Fruit fly (Drosophila melanogaster) whole organism, embryonic: ENCODE results near the gene yellow-e.

Experiments
- Ada2b ChIP-seq: fragments of 200-800 bp; sonication (Bioruptor generic); IDR thresholded peaks from 2 replicates; pipeline ENCODE4 v1.3.6; 2022; ENCODE audit warnings: missing biosample characterization, missing genetic modification characterization
- Adf1 ChIP-seq: fragments of 200-800 bp; sonication (Bioruptor generic); IDR thresholded peaks from 2 replicates; pipeline ENCODE4 v1.3.6; 2022; ENCODE audit warnings: missing biosample characterization, missing genetic modification characterization
- CG10147 ChIP-seq: fragments of 200-800 bp; sonication (Bioruptor generic); optimal IDR thresholded peaks from 2 replicates; lab custom pipeline; 2019; ENCODE audit warnings: missing biosample characterization, mild to moderate bottlenecking, missing genetic modification characterization, moderate library complexity
- CG10274 ChIP-seq: fragments of 200-800 bp; sonication (Bioruptor generic); optimal IDR thresholded peaks from 3 replicates; lab custom pipeline; 2017; ENCODE audit warnings: missing biosample characterization, mild to moderate bottlenecking, missing genetic modification characterization
- CG11093 ChIP-seq: fragments of 200-800 bp; sonication (Bioruptor generic); IDR thresholded peaks from 3 replicates; pipeline ENCODE4 v1.3.6; 2022; ENCODE audit warnings: missing biosample characterization, missing genetic modification characterization
- CG11560 ChIP-seq: fragments of 200-800 bp; sonication (Bioruptor generic); IDR thresholded peaks from 3 replicates; pipeline ENCODE4 v1.3.6; 2022; ENCODE audit warnings: missing biosample characterization, missing genetic modification characterization
- CG12236 ChIP-seq: fragments of 200-800 bp; sonication (Bioruptor generic); optimal IDR thresholded peaks from 2 replicates; lab custom pipeline; 2016; ENCODE audit warnings: missing biosample characterization, missing genetic modification characterization
- CG12769 ChIP-seq: fragments of 200-800 bp; sonication (Bioruptor generic); optimal IDR thresholded peaks from 2 replicates; lab custom pipeline; 2019; ENCODE audit warnings: missing biosample characterization, mild to moderate bottlenecking, missing genetic modification characterization, moderate library complexity
- CG13624 ChIP-seq: fragments of 200-800 bp; sonication (Bioruptor generic); optimal IDR thresholded peaks from 2 replicates; lab custom pipeline; 2016; ENCODE audit warnings: missing biosample characterization, missing genetic modification characterization
- CG15514 ChIP-seq: fragments of 200-800 bp; sonication (Bioruptor generic); optimal IDR thresholded peaks from 3 replicates; lab custom pipeline; 2017; ENCODE audit warnings: missing biosample characterization, missing genetic modification characterization, mild to moderate bottlenecking, moderate library complexity, missing genetic modification reagents
- CG16779 ChIP-seq: fragments of 200-800 bp; sonication (Bioruptor generic); IDR thresholded peaks from 2 replicates; pipeline ENCODE4 v1.3.6; 2022; ENCODE audit warnings: missing biosample characterization, missing genetic modification characterization
- CG17359 ChIP-seq: fragments of 200-800 bp; sonication (Bioruptor generic); optimal IDR thresholded peaks from 3 replicates; lab custom pipeline; 2018; ENCODE audit warnings: missing biosample characterization, mild to moderate bottlenecking, missing genetic modification characterization, moderate library complexity
- CG18011 ChIP-seq: fragments of 200-800 bp; sonication (Bioruptor generic); optimal IDR thresholded peaks from 2 replicates; lab custom pipeline; 2017; ENCODE audit warnings: missing biosample characterization, missing genetic modification characterization, mild to moderate bottlenecking, moderate library complexity, missing genotype
- CG1832 ChIP-seq: fragments of 200-800 bp; sonication (Bioruptor generic); optimal IDR thresholded peaks from 2 replicates; lab custom pipeline; 2017; ENCODE audit warnings: missing biosample characterization, mild to moderate bottlenecking, missing genetic modification characterization, inconsistent platforms
- CG30020 ChIP-seq: fragments of 200-800 bp; optimal IDR thresholded peaks from 2 replicates; lab custom pipeline; 2019; ENCODE audit warnings: missing biosample characterization, mild to moderate bottlenecking, missing genetic modification characterization, moderate library complexity
- CG3407 ChIP-seq: fragments of 200-800 bp; sonication (Bioruptor generic); optimal IDR thresholded peaks from 2 replicates; lab custom pipeline; 2018; ENCODE audit warnings: missing biosample characterization, mild to moderate bottlenecking, missing genetic modification characterization
- CG34422 ChIP-seq: fragments of 200-800 bp; sonication (Bioruptor generic); IDR thresholded peaks from 3 replicates; pipeline ENCODE4 v1.3.6; 2022; ENCODE audit warnings: missing biosample characterization, missing genetic modification characterization
- CG4730 ChIP-seq: fragments of 200-800 bp; sonication (Bioruptor generic); IDR thresholded peaks from 2 replicates; pipeline ENCODE4 v1.3.6; 2022; ENCODE audit warnings: missing biosample characterization, missing genetic modification characterization
- CG6683 ChIP-seq: fragments of 200-800 bp; sonication (Bioruptor generic); optimal IDR thresholded peaks from 2 replicates; lab custom pipeline; 2017; ENCODE audit warnings: missing biosample characterization, mild to moderate bottlenecking, missing genetic modification characterization, missing genetic modification reagents
- CG7556 ChIP-seq: fragments of 200-800 bp; sonication (Bioruptor generic); optimal IDR thresholded peaks from 2 replicates; lab custom pipeline; 2017; ENCODE audit warnings: missing biosample characterization, mild to moderate bottlenecking, missing genetic modification characterization
- CG7745 ChIP-seq: fragments of 200-800 bp; sonication (Bioruptor generic); optimal IDR thresholded peaks from 2 replicates; lab custom pipeline; 2018; ENCODE audit warnings: missing biosample characterization, mild to moderate bottlenecking, missing genetic modification characterization, moderate library complexity
- CG7839 ChIP-seq: fragments of 200-800 bp; sonication (Bioruptor generic); optimal IDR thresholded peaks from 3 replicates; lab custom pipeline; 2018; ENCODE audit warnings: missing biosample characterization, mild to moderate bottlenecking, missing genetic modification characterization, moderate library complexity
- CG8290 ChIP-seq, 3 experiments: fragments of 200-800 bp; sonication (Bioruptor generic); optimal IDR thresholded peaks; 2 replicates each; lab custom pipeline; 2016 to 2019; ENCODE audit warnings: missing biosample characterization in 3 of 3, missing genetic modification characterization in 3 of 3, mild to moderate bottlenecking in 2 of 3, moderate library complexity in 1 of 3
- CkIIα-i1 ChIP-seq: fragments of 200-800 bp; sonication (Bioruptor generic); IDR thresholded peaks from 2 replicates; pipeline ENCODE4 v1.3.6; 2022; ENCODE audit warnings: missing biosample characterization, missing genetic modification characterization
- Dip3 ChIP-seq: fragments of 200-800 bp; sonication (Bioruptor generic); optimal IDR thresholded peaks from 3 replicates; lab custom pipeline; 2016; ENCODE audit warnings: missing biosample characterization, missing genetic modification characterization
- E2f2 ChIP-seq: fragments of 200-800 bp; sonication (Bioruptor generic); IDR thresholded peaks from 2 replicates; pipeline ENCODE4 v1.3.6; 2022; ENCODE audit warnings: missing biosample characterization, missing genetic modification characterization
- Ets97D ChIP-seq: fragments of 200-800 bp; sonication (Bioruptor generic); optimal IDR thresholded peaks from 3 replicates; lab custom pipeline; 2016; ENCODE audit warnings: missing biosample characterization, missing genetic modification characterization
- Fer2 ChIP-seq: fragments of 200-800 bp; sonication (Bioruptor generic); optimal IDR thresholded peaks from 2 replicates; lab custom pipeline; 2018; ENCODE audit warnings: missing biosample characterization, mild to moderate bottlenecking, missing genetic modification characterization, moderate library complexity
- Lhr ChIP-seq: fragments of 200-800 bp; sonication (Bioruptor generic); optimal IDR thresholded peaks from 3 replicates; lab custom pipeline; 2017; ENCODE audit warnings: mild to moderate bottlenecking, missing biosample characterization, missing genetic modification reagents, missing genetic modification characterization
- Mad ChIP-seq: fragments of 200-800 bp; sonication (Bioruptor generic); optimal IDR thresholded peaks from 2 replicates; lab custom pipeline; 2016; ENCODE audit warnings: missing biosample characterization, missing genetic modification characterization
- Meics ChIP-seq: fragments of 200-800 bp; sonication (Bioruptor generic); optimal IDR thresholded peaks from 2 replicates; lab custom pipeline; 2017; ENCODE audit warnings: missing biosample characterization, mild to moderate bottlenecking, missing genetic modification characterization
- Sox102F ChIP-seq: fragments of 200-800 bp; sonication (Bioruptor generic); optimal IDR thresholded peaks from 2 replicates; lab custom pipeline; 2018; ENCODE audit warnings: missing biosample characterization, mild to moderate bottlenecking, missing genetic modification characterization, moderate library complexity
- ab ChIP-seq: fragments of 200-800 bp; sonication (Bioruptor generic); optimal IDR thresholded peaks from 2 replicates; lab custom pipeline; 2016; ENCODE audit warnings: missing biosample characterization, missing genetic modification characterization
- btn ChIP-seq: fragments of 200-800 bp; sonication (Bioruptor generic); optimal IDR thresholded peaks from 2 replicates; lab custom pipeline; 2016; ENCODE audit warnings: missing biosample characterization, missing genetic modification characterization
- chif ChIP-seq, 2 experiments: fragments of 200-800 bp; sonication (Bioruptor generic); optimal IDR thresholded peaks; 3 replicates each; lab custom pipeline; 2016; ENCODE audit warnings: missing biosample characterization in 2 of 2, missing genetic modification characterization in 2 of 2
- croc ChIP-seq: fragments of 200-800 bp; sonication (Bioruptor generic); conservative IDR thresholded peaks from 3 replicates; pipeline ENCODE4 v1.3.6; 2022; ENCODE audit warnings: missing biosample characterization, missing genetic modification characterization
- dmrt99B ChIP-seq: fragments of 200-800 bp; sonication (Bioruptor generic); optimal IDR thresholded peaks from 2 replicates; lab custom pipeline; 2018; ENCODE audit warnings: missing biosample characterization, mild to moderate bottlenecking, missing genetic modification characterization, moderate library complexity
- h ChIP-seq: fragments of >200 bp; optimal IDR thresholded peaks from 2 replicates; lab custom pipeline; 2017
- jumu ChIP-seq: fragments of 200-800 bp; sonication (Bioruptor generic); optimal IDR thresholded peaks from 3 replicates; lab custom pipeline; 2016; ENCODE audit warnings: missing biosample characterization, missing genetic modification characterization
- kah ChIP-seq: fragments of 200-800 bp; sonication (Bioruptor generic); optimal IDR thresholded peaks from 2 replicates; lab custom pipeline; 2018; ENCODE audit warnings: missing biosample characterization, mild to moderate bottlenecking, missing genetic modification characterization
- lov ChIP-seq, 2 experiments: fragments of 200-800 bp in 1 of 2; fragments of >200 bp in 1 of 2; sonication (Bioruptor generic) in 1 of 2; IDR thresholded peaks in 1 of 2; optimal IDR thresholded peaks in 1 of 2; 2 replicates in 1 of 2; 3 replicates in 1 of 2; pipeline versions ENCODE4 v1.3.6 to Lab custom; 2017 to 2022; ENCODE audit warnings: missing biosample characterization in 1 of 2, missing genetic modification characterization in 1 of 2
- oc ChIP-seq: fragments of 200-800 bp; sonication (Bioruptor generic); optimal IDR thresholded peaks from 2 replicates; lab custom pipeline; 2018; ENCODE audit warnings: missing biosample characterization, mild to moderate bottlenecking, missing genetic modification characterization, moderate library complexity
- pnt ChIP-seq: fragments of 200-800 bp; sonication (Bioruptor generic); optimal IDR thresholded peaks from 3 replicates; lab custom pipeline; 2016; ENCODE audit warnings: missing biosample characterization, missing genetic modification characterization
- sd ChIP-seq: fragments of 200-800 bp; sonication (Bioruptor generic); optimal IDR thresholded peaks from 3 replicates; lab custom pipeline; 2018; ENCODE audit warnings: missing biosample characterization, mild to moderate bottlenecking, missing genetic modification characterization, moderate library complexity
- sim ChIP-seq: fragments of 200-800 bp; sonication (Bioruptor generic); IDR thresholded peaks from 2 replicates; pipeline ENCODE4 v1.3.6; 2022; ENCODE audit warnings: missing biosample characterization, missing genetic modification characterization
- tin ChIP-seq: fragments of 200-800 bp; sonication (Bioruptor generic); optimal IDR thresholded peaks from 3 replicates; lab custom pipeline; 2016; ENCODE audit warnings: missing biosample characterization, missing genetic modification characterization
- tna ChIP-seq: fragments of 200-800 bp; sonication (Bioruptor generic); IDR thresholded peaks from 2 replicates; pipeline ENCODE4 v1.3.6; 2022; ENCODE audit warnings: missing biosample characterization, missing genetic modification characterization; ENCODE audit not compliant: partially characterized antibody
- wek ChIP-seq: fragments of 200-800 bp; sonication (Bioruptor generic); optimal IDR thresholded peaks from 3 replicates; lab custom pipeline; 2018; ENCODE audit warnings: missing biosample characterization, mild to moderate bottlenecking, missing genetic modification characterization, moderate library complexity

Gene yellow-e

DNA sequence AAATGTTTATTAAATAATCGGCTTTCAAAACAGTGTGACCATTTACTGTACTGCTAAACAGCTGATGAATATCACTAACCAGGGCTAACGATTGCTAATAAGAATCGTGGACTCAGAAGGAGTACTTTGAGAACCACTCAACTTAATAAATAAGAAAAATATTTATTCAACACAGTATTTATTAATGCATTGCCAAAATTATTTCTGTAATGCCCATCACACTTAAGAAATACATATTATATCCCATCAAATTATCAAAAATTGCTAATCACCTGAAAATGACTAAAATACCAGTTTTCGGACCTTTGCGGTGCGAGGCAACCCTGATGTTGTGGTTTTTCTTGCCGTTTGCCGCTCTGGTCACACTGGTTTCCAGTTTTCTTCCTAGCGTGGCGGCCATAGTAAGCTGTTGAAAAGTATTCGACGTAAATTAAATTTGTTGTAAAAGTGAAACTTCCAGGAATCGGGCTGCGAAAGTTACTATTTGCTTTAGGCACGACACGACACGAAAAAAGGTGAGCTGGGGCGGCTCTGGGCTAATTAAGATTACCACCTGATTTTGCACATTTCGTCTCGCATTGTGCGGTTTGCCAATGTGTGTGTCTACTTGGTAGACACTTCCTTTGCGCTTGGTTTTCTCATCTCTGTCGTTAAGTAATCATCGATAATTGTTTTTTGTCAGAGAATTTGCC, 33.2 kb downstream of the yellow-e start, which contains the start of the genes mRpS21 and Droj2 (continued):
- TF ChIP-seq btn (GFP tag; lab: Kevin White, UChicago) (no peak), lov (optimal IDR thresholded peaks at IDR 0.05; lab: Kevin White, UChicago) (no peak), lov (GFP tag; IDR thresholded peaks at IDR 0.05; lab: Robert Waterston, UW) (no peak), CG15514 (peak; percentile 98), pnt (GFP tag; lab: Kevin White, UChicago) (no peak), CG34422 (peak; percentile 65; the same call in 2 of the 3 replicates), CG12769 (tag; lab: Kevin White, UChicago) (peak; percentile 55), CG1832 (GFP tag; lab: Kevin White, UChicago) (no peak), CG17359 (tag; lab: Kevin White, UChicago) (peak; percentile 9), CG11093 (GFP tag; lab: Robert Waterston, UW) (no peak), CG7556 (GFP tag; lab: Kevin White, UChicago) (peak; percentile 22), CG6683 (GFP tag; lab: Kevin White, UChicago) (no peak), Mad (GFP tag; lab: Kevin White, UChicago) (peak; percentile 29), CG11560 (tag; lab: Robert Waterston, UW) (no peak), E2f2 (GFP tag; lab: Robert Waterston, UW) (peak; percentile 42; the same call in 1 of the 2 replicates), ab (GFP tag; lab: Kevin White, UChicago) (peak; percentile 25), CG16779 (no peak), h (lab: Kevin White, UChicago) (no peak), chif (GFP tag; optimal IDR thresholded peaks at IDR 0.05; lab: Kevin White, UChicago) (peak in 1 of 2 experiments; percentile 24), CG12236 (GFP tag; lab: Kevin White, UChicago) (no peak), Ets97D (GFP tag; lab: Kevin White, UChicago) (peak; percentile 82), CG30020 (tag; lab: Kevin White, UChicago) (peak; percentile 74), CG4730 (GFP tag; lab: Robert Waterston, UW) (no peak), tna (no peak), CG10274 (GFP tag; lab: Kevin White, UChicago) (no peak), CG7839 (tag; lab: Kevin White, UChicago) (peak; percentile 50), CkIIα-i1 (GFP tag; lab: Robert Waterston, UW) (no peak), sim (no peak), tin (peak; percentile 57), CG10147 (peak; percentile 60), wek (GFP tag; lab: Kevin White, UChicago) (peak; percentile 0), CG7745 (no peak), CG13624 (GFP tag; lab: Kevin White, UChicago) (peak; percentile 71), Ada2b (GFP tag; lab: Robert Waterston, UW) (no peak), oc (tag; lab: Kevin White, UChicago) (no peak), Adf1 (GFP tag; lab: Robert Waterston, UW) (no peak), CG3407 (GFP tag; lab: Kevin White, UChicago) (no peak), croc (GFP tag; lab: Robert Waterston, UW) (peak; percentile 17; the same call in 1 of the 3 replicates), dmrt99B (no peak), kah (no peak), Meics (peak; percentile 29), sd (tag; lab: Kevin White, UChicago) (no peak), jumu (GFP tag; lab: Kevin White, UChicago) (no peak), CG18011 (GFP tag; lab: Kevin White, UChicago) (no peak), Dip3 (GFP tag; lab: Kevin White, UChicago) (peak; percentile 44), Lhr (GFP tag; lab: Kevin White, UChicago) (peak; percentile 71), Fer2 (tag; lab: Kevin White, UChicago) (peak; percentile 34), CG8290 (GFP tag; optimal IDR thresholded peaks at IDR 0.05; lab: Kevin White, UChicago) (peak; percentile 28), CG8290 (tag; optimal IDR thresholded peaks at IDR 0.05; lab: Kevin White, UChicago) (peak in 1 of 2 experiments; percentile 17), Sox102F (no peak)
